Fruit fly (Drosophila melanogaster) whole organism, pupa: ENCODE measurements around the gene Cpr65Ay.

ENCODE experiments used
- CG10348 ChIP-seq: fragments of 200-800 bp; sonication (Bioruptor generic); IDR thresholded peaks from 2 replicates; pipeline ENCODE4 v1.3.6; 2022; ENCODE audit warnings: missing biosample characterization, missing genetic modification characterization
- CG12605 ChIP-seq: fragments of 200-800 bp; sonication (Bioruptor generic); IDR thresholded peaks from 2 replicates; pipeline ENCODE4 v1.3.6; 2022; ENCODE audit warnings: missing biosample characterization, missing genetic modification characterization
- CG13204 ChIP-seq: fragments of 200-800 bp; sonication (Bioruptor generic); optimal IDR thresholded peaks from 2 replicates; lab custom pipeline; 2018; ENCODE audit warnings: missing biosample characterization, mild to moderate bottlenecking, missing genetic modification characterization, moderate library complexity
- CG14655 ChIP-seq: fragments of 200-800 bp; sonication (Bioruptor generic); optimal IDR thresholded peaks from 3 replicates; lab custom pipeline; 2017; ENCODE audit warnings: mild to moderate bottlenecking, missing biosample characterization, missing genetic modification reagents, missing genetic modification characterization
- CG15710 ChIP-seq: fragments of 200-800 bp; sonication (Bioruptor generic); optimal IDR thresholded peaks from 2 replicates; lab custom pipeline; 2018; ENCODE audit warnings: missing biosample characterization, mild to moderate bottlenecking, missing genetic modification characterization, moderate library complexity
- CG17806 ChIP-seq: fragments of 200-800 bp; sonication (Bioruptor generic); optimal IDR thresholded peaks from 2 replicates; lab custom pipeline; 2018; ENCODE audit warnings: missing biosample characterization, mild to moderate bottlenecking, missing genetic modification characterization, moderate library complexity
- CG32121 ChIP-seq: fragments of 200-800 bp; sonication (Bioruptor generic); IDR thresholded peaks from 2 replicates; pipeline ENCODE4 v1.3.6; 2022; ENCODE audit warnings: missing biosample characterization, missing genetic modification characterization
- CG34367 ChIP-seq: fragments of 200-800 bp; sonication (Bioruptor generic); optimal IDR thresholded peaks from 2 replicates; lab custom pipeline; 2018; ENCODE audit warnings: missing biosample characterization, mild to moderate bottlenecking, missing genetic modification characterization
- CG4496 ChIP-seq: fragments of 200-800 bp; sonication (Bioruptor generic); IDR thresholded peaks from 3 replicates; pipeline ENCODE4 v1.3.6; 2022; ENCODE audit warnings: missing biosample characterization, missing genetic modification characterization
- CG8159 ChIP-seq: fragments of 200-800 bp; sonication (Bioruptor generic); optimal IDR thresholded peaks from 3 replicates; lab custom pipeline; 2018; ENCODE audit warnings: missing biosample characterization, mild to moderate bottlenecking, missing genetic modification characterization, moderate library complexity
- CG8301 ChIP-seq: fragments of 200-800 bp; sonication (Bioruptor generic); optimal IDR thresholded peaks from 2 replicates; lab custom pipeline; 2018; ENCODE audit warnings: missing biosample characterization, mild to moderate bottlenecking, missing genetic modification characterization
- CG9948 ChIP-seq: fragments of 200-800 bp; sonication (Bioruptor generic); optimal IDR thresholded peaks from 2 replicates; lab custom pipeline; 2018; ENCODE audit warnings: missing biosample characterization, mild to moderate bottlenecking, missing genetic modification characterization, moderate library complexity
- D1 ChIP-seq: fragments of 200-800 bp; sonication (Bioruptor generic); optimal IDR thresholded peaks from 2 replicates; lab custom pipeline; 2018; ENCODE audit warnings: missing biosample characterization, mild to moderate bottlenecking, missing genetic modification characterization, moderate library complexity
- EcR ChIP-seq: fragments of 200-800 bp; sonication (Bioruptor generic); optimal IDR thresholded peaks from 3 replicates; lab custom pipeline; 2019; ENCODE audit warnings: missing biosample characterization, missing genetic modification characterization, mild to moderate bottlenecking, moderate library complexity, missing genetic modification reagents
- Ets98B ChIP-seq: fragments of 200-800 bp; sonication (Bioruptor generic); IDR thresholded peaks from 2 replicates; pipeline ENCODE4 v1.3.6; 2022; ENCODE audit warnings: missing biosample characterization, missing genetic modification characterization
- Pif1A ChIP-seq: fragments of 200-800 bp; sonication (Bioruptor generic); optimal IDR thresholded peaks from 3 replicates; lab custom pipeline; 2016; ENCODE audit warnings: missing biosample characterization, missing genetic modification characterization
- Pif1B ChIP-seq: fragments of 200-800 bp; sonication (Bioruptor generic); optimal IDR thresholded peaks from 3 replicates; lab custom pipeline; 2016; ENCODE audit warnings: missing biosample characterization, missing genetic modification characterization
- Snoo ChIP-seq: fragments of 200-800 bp; sonication (Bioruptor generic); optimal IDR thresholded peaks from 3 replicates; lab custom pipeline; 2017; ENCODE audit warnings: missing biosample characterization, mild to moderate bottlenecking, missing genetic modification characterization, inconsistent platforms
- fd96Ca ChIP-seq: fragments of 200-800 bp; sonication (Bioruptor generic); IDR thresholded peaks from 3 replicates; pipeline ENCODE4 v1.3.6; 2022; ENCODE audit warnings: missing biosample characterization, missing genetic modification characterization
- gl ChIP-seq: fragments of 200-800 bp; sonication (Bioruptor generic); optimal IDR thresholded peaks from 2 replicates; lab custom pipeline; 2018; ENCODE audit warnings: missing biosample characterization, mild to moderate bottlenecking, missing genetic modification characterization
- rn ChIP-seq: fragments of 200-800 bp; sonication (Bioruptor generic); IDR thresholded peaks from 2 replicates; pipeline ENCODE4 v1.3.6; 2022; ENCODE audit warnings: missing biosample characterization, missing genetic modification characterization

Gene Cpr65Ay

dm6 chr3L:6188995-6189927 lies 30.8 kb upstream of the Cpr65Ay start, which contains the start of the genes D19A and CG7386:
Gene D19A (minus strand): TSS chr3L:6189123.
Gene CG7386 (plus strand): TSS chr3L:6189745.
- no peak for TF ChIP-seq CG13204 (GFP tag; lab: Kevin White, UChicago)
- peak; percentile 77 for TF ChIP-seq CG4496 (GFP tag; lab: Robert Waterston, UW)
- TF ChIP-seq CG12605 (GFP tag; lab: Robert Waterston, UW), result peak; percentile 48; the same call in 1 of the 2 replicates
- TF ChIP-seq EcR (GFP tag; lab: Kevin White, UChicago), result peak; percentile 1
- TF ChIP-seq CG34367 (tag; lab: Kevin White, UChicago), result no peak
- TF ChIP-seq CG10348 (GFP tag; lab: Robert Waterston, UW), result no peak
- TF ChIP-seq rn (GFP tag; lab: Robert Waterston, UW), result peak; percentile 43; the same call in 1 of the 2 replicates
- TF ChIP-seq CG17806, result peak; percentile 22
- no peak for TF ChIP-seq CG14655 (GFP tag; lab: Kevin White, UChicago)
- TF ChIP-seq Ets98B (GFP tag; lab: Robert Waterston, UW), result peak; percentile 59
- peak; percentile 9 for TF ChIP-seq CG8301
- peak; percentile 52 for TF ChIP-seq CG8159
- no peak for TF ChIP-seq Pif1B (GFP tag; lab: Kevin White, UChicago)
- peak; percentile 38; the same call in 1 of the 2 replicates for TF ChIP-seq CG32121 (GFP tag; lab: Robert Waterston, UW)
- peak; percentile 11 for TF ChIP-seq CG9948 (tag; lab: Kevin White, UChicago)
- TF ChIP-seq CG15710, result peak; percentile 28
- TF ChIP-seq gl (tag; lab: Kevin White, UChicago), result no peak
- TF ChIP-seq D1 (tag; lab: Kevin White, UChicago), result no peak
- no peak for TF ChIP-seq Pif1A
- peak; percentile 11 for TF ChIP-seq Snoo
- peak; percentile 30; the same call in 1 of the 3 replicates for TF ChIP-seq fd96Ca (GFP tag; lab: Robert Waterston, UW)

dm6 chr3L:6184884-6185438 lies 26.5 kb upstream of the Cpr65Ay start, which contains the start of the genes D19B and CG43293:
Gene D19B (minus strand): TSS chr3L:6184920.
Gene CG43293 (plus strand): TSS chr3L:6185189.
- TF ChIP-seq CG8159 (peak; percentile 82), fd96Ca (GFP tag; lab: Robert Waterston, UW) (peak; percentile 92), CG15710 (peak; percentile 81), CG4496 (GFP tag; lab: Robert Waterston, UW) (peak; percentile 92), CG13204 (GFP tag; lab: Kevin White, UChicago) (no peak), Pif1B (GFP tag; lab: Kevin White, UChicago) (peak; percentile 93), CG9948 (tag; lab: Kevin White, UChicago) (peak; percentile 81), EcR (GFP tag; lab: Kevin White, UChicago) (no peak), CG8301 (peak; percentile 80), CG34367 (tag; lab: Kevin White, UChicago) (peak; percentile 81), D1 (tag; lab: Kevin White, UChicago) (no peak), rn (GFP tag; lab: Robert Waterston, UW) (peak; percentile 86), CG17806 (peak; percentile 82), CG10348 (GFP tag; lab: Robert Waterston, UW) (peak; percentile 36; the same call in 1 of the 2 replicates), Ets98B (GFP tag; lab: Robert Waterston, UW) (peak; percentile 94), CG32121 (GFP tag; lab: Robert Waterston, UW) (peak; percentile 92), CG14655 (GFP tag; lab: Kevin White, UChicago) (peak; percentile 88), CG12605 (GFP tag; lab: Robert Waterston, UW) (peak; percentile 91), gl (tag; lab: Kevin White, UChicago) (peak; percentile 76), Pif1A (no peak), Snoo (peak; percentile 84)

- TF ChIP-seq CG17806 (peak; percentile 40), CG15710 (peak; percentile 72), CG4496 (GFP tag; lab: Robert Waterston, UW) (peak; percentile 59; the same call in 2 of the 3 replicates), CG32121 (GFP tag; lab: Robert Waterston, UW) (peak; percentile 17; the same call in 1 of the 2 replicates), CG9948 (tag; lab: Kevin White, UChicago) (peak; percentile 52), Pif1A (no peak), EcR (GFP tag; lab: Kevin White, UChicago) (no peak)
Measured at dm6 chr3L:6181776-6182175, 23.3 kb upstream of the Cpr65Ay start, which contains the start of gene CG10274. Gene CG10274 (minus strand): TSS chr3L:6181829.

- TF ChIP-seq Pif1B (GFP tag; lab: Kevin White, UChicago), result no peak
- no peak for TF ChIP-seq CG8159
- no peak for TF ChIP-seq Pif1A
- no peak for TF ChIP-seq CG12605 (GFP tag; lab: Robert Waterston, UW)
- no peak for TF ChIP-seq fd96Ca (GFP tag; lab: Robert Waterston, UW)
- no peak for TF ChIP-seq CG34367 (tag; lab: Kevin White, UChicago)
- TF ChIP-seq CG9948 (tag; lab: Kevin White, UChicago), result peak; percentile 45
Measured at dm6 chr3L:6173826-6174255, 15.4 kb upstream of the Cpr65Ay start, which contains the start of the genes fmt and CG7376. Gene fmt (minus strand): TSS chr3L:6173880. Gene CG7376 (plus strand): TSS chr3L:6174248.
